Fruit fly (Drosophila melanogaster): ENCODE data around the gene Ir68a.
A peak's percentile ranks its signal among the peaks of the same experiment; 100 is the strongest.

The Ir68a gene

dm6 chr3L:11247370-11248255 is 11.6 kb upstream of the Ir68a start (continued):
- TF ChIP-seq Fer1 (GFP tag; optimal IDR thresholded peaks at IDR 0.05), result peak; percentile 13
- no peak for TF ChIP-seq al (GFP tag; IDR thresholded peaks at IDR 0.05)
- TF ChIP-seq ci (GFP tag; IDR thresholded peaks at IDR 0.05), result peak; percentile 85
- TF ChIP-seq MBD-R2 (GFP tag; IDR thresholded peaks at IDR 0.05), result no peak
- no peak for TF ChIP-seq ems (GFP tag; optimal IDR thresholded peaks at IDR 0.05)
- peak; percentile 10 for TF ChIP-seq twi (tag; optimal IDR thresholded peaks at IDR 0.05)
- TF ChIP-seq CG4707 (GFP tag; optimal IDR thresholded peaks at IDR 0.05), result peak; percentile 43
- peak in 1 of 2 experiments; percentile 16 for TF ChIP-seq Eip74EF (GFP tag; optimal IDR thresholded peaks at IDR 0.05)
- peak; percentile 15; the same call in 1 of the 3 replicates for TF ChIP-seq CG34422 (GFP tag; IDR thresholded peaks at IDR 0.05)
- peak; percentile 2 for TF ChIP-seq Nf-YB (GFP tag; optimal IDR thresholded peaks at IDR 0.05)
- TF ChIP-seq Xrp1 (GFP tag; IDR thresholded peaks at IDR 0.05), result peak; percentile 39; the same call in 1 of the 2 replicates
- no peak for TF ChIP-seq Hr51 (GFP tag; optimal IDR thresholded peaks at IDR 0.05)
- peak; percentile 67; the same call in 1 of the 2 replicates for TF ChIP-seq vvl (GFP tag; IDR thresholded peaks at IDR 0.05)
- TF ChIP-seq MTF-1 (GFP tag; optimal IDR thresholded peaks at IDR 0.05; ENCODE audit: borderline replicate concordance), result peak; percentile 36
- peak; percentile 60; the same call in 1 of the 2 replicates for TF ChIP-seq rib (GFP tag; IDR thresholded peaks at IDR 0.05)
- peak; percentile 53 for TF ChIP-seq lab (GFP tag; optimal IDR thresholded peaks at IDR 0.05)
- TF ChIP-seq Mrtf (GFP tag; IDR thresholded peaks at IDR 0.05), result no peak

dm6 chr3L:11246046-11246887 is 10.2 kb upstream of the Ir68a start:
- TF ChIP-seq BtbVII (GFP tag; optimal IDR thresholded peaks at IDR 0.05), result peak; percentile 30
- TF ChIP-seq CG4360 (GFP tag; IDR thresholded peaks at IDR 0.05), result peak; percentile 100
- peak; percentile 42; the same call in 1 of the 3 replicates for TF ChIP-seq gce (GFP tag; IDR thresholded peaks at IDR 0.05)
- TF ChIP-seq CG34224 (GFP tag; IDR thresholded peaks at IDR 0.05; ENCODE audit: partially characterized antibody), result 0 out of 3 replicates have a peak, but pooled peaks have one; percentile 44
- TF ChIP-seq croc (GFP tag; conservative IDR thresholded peaks at IDR 0.05), result no peak
- TF ChIP-seq NC2β (GFP tag; optimal IDR thresholded peaks at IDR 0.05), result peak; percentile 36
- TF ChIP-seq CG1792 (GFP tag; optimal IDR thresholded peaks at IDR 0.05), result peak; percentile 25
- peak; percentile 36 for TF ChIP-seq CG4282 (GFP tag; optimal IDR thresholded peaks at IDR 0.05)
- TF ChIP-seq CG14710 (tag; optimal IDR thresholded peaks at IDR 0.05), result no peak
- peak; percentile 37 for TF ChIP-seq salm (tag; optimal IDR thresholded peaks at IDR 0.05)
- peak in 1 of 2 experiments; percentile 100 for TF ChIP-seq bsh (GFP tag; optimal IDR thresholded peaks at IDR 0.05)
- TF ChIP-seq ac (GFP tag; optimal IDR thresholded peaks at IDR 0.05), result peak; percentile 39
- peak; percentile 8 for TF ChIP-seq Deaf1 (tag; optimal IDR thresholded peaks at IDR 0.05)
- peak; percentile 23 for TF ChIP-seq CG17829 (tag; optimal IDR thresholded peaks at IDR 0.05)
- no peak for TF ChIP-seq CG8089 (GFP tag; optimal IDR thresholded peaks at IDR 0.05)
- peak; percentile 69 for TF ChIP-seq lbe (GFP tag; optimal IDR thresholded peaks at IDR 0.05)
- TF ChIP-seq CG6689 (GFP tag; IDR thresholded peaks at IDR 0.05), result 0 out of 2 replicates have a peak, but pooled peaks have one; percentile 20
- peak; percentile 68 for TF ChIP-seq vvl (GFP tag; IDR thresholded peaks at IDR 0.05)
- TF ChIP-seq kah (GFP tag; optimal IDR thresholded peaks at IDR 0.05), result peak; percentile 60
- no peak for TF ChIP-seq fu2 (GFP tag; optimal IDR thresholded peaks at IDR 0.05)
- no peak for TF ChIP-seq jing (GFP tag; optimal IDR thresholded peaks at IDR 0.05)
- peak; percentile 15 for TF ChIP-seq phol (tag; optimal IDR thresholded peaks at IDR 0.05)
- TF ChIP-seq crol (GFP tag; IDR thresholded peaks at IDR 0.05), result 0 out of 2 replicates have a peak, but pooled peaks have one; percentile 35
- peak; percentile 17 for TF ChIP-seq HmgZ (tag; optimal IDR thresholded peaks at IDR 0.05)
- no peak for TF ChIP-seq CG5953 (GFP tag; IDR thresholded peaks at IDR 0.05)
- peak; percentile 100 for TF ChIP-seq CG3407 (GFP tag; optimal IDR thresholded peaks at IDR 0.05)
- peak; percentile 72 for TF ChIP-seq CG8924 (tag; optimal IDR thresholded peaks at IDR 0.05)
- TF ChIP-seq pb (GFP tag; optimal IDR thresholded peaks at IDR 0.05), result no peak
- peak; percentile 98 for TF ChIP-seq Drgx (GFP tag; IDR thresholded peaks at IDR 0.05)

Data from whole organism, embryonic.